Fruit fly (Drosophila melanogaster): Measurements from ENCODE around the gene Acbp2.

Acbp2 gene

DNA sequence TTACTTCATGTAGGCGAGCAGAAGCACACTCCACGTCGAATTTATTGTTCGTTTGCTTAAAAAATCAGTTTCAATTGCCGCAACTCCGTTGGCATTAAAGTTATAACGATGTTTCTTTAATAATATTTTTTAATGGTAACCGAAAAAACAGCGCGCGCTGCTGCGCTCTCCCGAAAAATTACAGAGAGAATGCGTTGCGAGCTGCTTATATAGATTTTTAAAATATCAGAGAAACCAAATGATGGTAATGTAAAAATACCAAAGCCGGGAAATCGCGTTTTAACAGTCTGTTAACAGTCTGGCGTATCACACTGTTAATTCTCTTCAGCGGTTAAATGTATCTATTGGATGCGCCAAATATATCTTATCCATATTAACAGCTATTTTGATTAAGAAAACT lies 25.2 kb downstream of the Acbp2 start, which contains the start of gene corn:
TSS of gene corn (minus strand) at position 184 of the 400 bp plus-strand sequence.
- TF ChIP-seq insv (optimal IDR thresholded peaks at IDR 0.05) (no peak), psq (optimal IDR thresholded peaks at IDR 0.05) (no peak), h (optimal IDR thresholded peaks at IDR 0.05) (no peak), ttk (optimal IDR thresholded peaks at IDR 0.05) (no peak), Myc (optimal IDR thresholded peaks at IDR 0.05) (no peak), Sin3A (optimal IDR thresholded peaks at IDR 0.05) (no peak)

DNA sequence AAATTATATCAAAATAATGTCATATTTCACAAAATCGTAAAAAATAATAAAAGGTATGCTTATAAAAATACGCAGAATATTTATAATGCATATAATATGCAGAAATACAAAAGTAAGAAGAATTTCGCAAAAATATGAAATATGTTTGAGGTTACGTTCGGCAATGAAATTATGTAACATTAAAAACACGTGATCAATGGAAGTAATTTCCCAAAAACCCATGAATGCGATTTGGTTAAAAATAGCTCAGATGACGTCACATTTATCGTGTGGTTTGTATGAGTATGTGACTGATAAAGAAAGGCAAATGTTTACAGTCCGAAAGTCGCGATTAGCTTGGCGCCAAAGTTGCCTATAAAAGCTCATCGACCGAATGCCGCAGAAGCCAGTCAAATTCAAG lies 26.1 kb downstream of the Acbp2 start, which contains the start of gene CG8620:
TSS of gene CG8620 (plus strand) at position 387 of the 400 bp plus-strand sequence.
- TF ChIP-seq h (optimal IDR thresholded peaks at IDR 0.05) (no peak), Sin3A (optimal IDR thresholded peaks at IDR 0.05) (no peak), Myc (optimal IDR thresholded peaks at IDR 0.05) (no peak), psq (optimal IDR thresholded peaks at IDR 0.05) (no peak), ttk (optimal IDR thresholded peaks at IDR 0.05) (no peak), insv (optimal IDR thresholded peaks at IDR 0.05) (no peak)

DNA sequence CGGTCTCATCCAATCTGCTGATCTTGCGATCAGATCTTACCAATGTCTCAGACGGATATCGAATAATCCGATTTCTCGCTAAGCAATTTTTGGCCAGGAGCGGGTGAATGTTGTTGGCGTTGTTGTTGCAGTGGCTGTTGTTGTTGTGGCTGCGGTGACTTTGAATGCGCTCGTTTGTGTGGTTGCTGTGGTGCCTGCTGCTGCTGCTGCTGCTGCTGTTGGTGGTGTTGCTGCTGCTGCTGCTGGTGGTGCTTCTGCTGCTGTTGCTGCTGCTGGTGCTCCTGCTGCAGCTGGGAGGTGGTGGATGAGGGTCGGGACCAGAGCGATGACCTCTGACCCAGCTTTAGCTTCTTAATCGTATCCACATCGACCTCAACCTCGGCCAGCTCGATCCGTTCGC lies 29.6 kb downstream of the Acbp2 start:
- TF ChIP-seq Myc (optimal IDR thresholded peaks at IDR 0.05): no peak

DNA sequence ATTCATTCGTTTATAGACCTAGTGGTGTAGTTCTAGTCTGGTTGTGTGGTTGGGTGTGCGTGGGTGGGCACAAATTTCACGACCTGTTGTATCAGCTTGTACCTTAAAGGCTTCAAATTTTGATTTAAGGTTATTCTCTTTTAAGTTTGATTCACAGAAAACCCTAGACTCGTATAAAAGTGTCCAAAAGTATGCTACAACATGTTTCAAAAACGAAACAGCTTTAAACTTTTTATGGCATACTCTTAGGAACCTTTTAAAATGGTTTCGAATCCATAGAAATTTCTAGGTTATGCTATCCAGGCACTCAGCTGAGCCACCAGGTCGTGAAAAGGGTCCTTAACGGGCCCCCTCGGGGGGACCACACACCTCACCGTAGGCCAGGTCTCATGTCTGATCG lies 30.3 kb downstream of the Acbp2 start:
- TF ChIP-seq h (optimal IDR thresholded peaks at IDR 0.05): no peak
- no peak for TF ChIP-seq insv (optimal IDR thresholded peaks at IDR 0.05)
- no peak for TF ChIP-seq ttk (optimal IDR thresholded peaks at IDR 0.05)
- no peak for TF ChIP-seq psq (optimal IDR thresholded peaks at IDR 0.05)
- no peak for TF ChIP-seq Myc (optimal IDR thresholded peaks at IDR 0.05)
- TF ChIP-seq Sin3A (optimal IDR thresholded peaks at IDR 0.05): no peak

All from Kc167 (cell line).